Worm (Caenorhabditis elegans): ENCODE measurements around the gene F14F3.5.

Gene F14F3.5

ce11 chrX:10532180-10532833, 3.3 kb upstream of the F14F3.5 start (continued):
- TF ChIP-seq zag-1 (tag; optimal IDR thresholded peaks at IDR 0.05) (no peak), ceh-82 (tag; optimal IDR thresholded peaks at IDR 0.05) (no peak), nhr-28 (tag; optimal IDR thresholded peaks at IDR 0.05) (peak; percentile 40), lin-29 (GFP tag; IDR thresholded peaks at IDR 0.05) (no peak), ceh-62 (tag; optimal IDR thresholded peaks at IDR 0.05) (no peak), jun-1 (tag; optimal IDR thresholded peaks at IDR 0.05) (no peak), dve-1 (tag; optimal IDR thresholded peaks at IDR 0.05; ENCODE audit: insufficient read depth) (peak; percentile 57), madf-5 (GFP tag; IDR thresholded peaks at IDR 0.05) (no peak), tra-1 (GFP tag; IDR thresholded peaks at IDR 0.05) (no peak), F37D6.2 (tag; optimal IDR thresholded peaks at IDR 0.05) (no peak), nhr-48 (tag; optimal IDR thresholded peaks at IDR 0.05) (peak; percentile 56), lin-38 (GFP tag; IDR thresholded peaks at IDR 0.05) (no peak), pqm-1 (tag; optimal IDR thresholded peaks at IDR 0.05) (peak; percentile 10), ZK546.5 (tag; optimal IDR thresholded peaks at IDR 0.05) (no peak), F26F4.8 (GFP tag; conservative IDR thresholded peaks at IDR 0.05) (no peak), spr-3 (GFP tag; optimal IDR thresholded peaks at IDR 0.05) (no peak), hlh-30 (tag; optimal IDR thresholded peaks at IDR 0.05; ENCODE audit: insufficient read depth) (peak; percentile 23), daf-12 (tag; optimal IDR thresholded peaks at IDR 0.05) (no peak), T20F7.1 (GFP tag; optimal IDR thresholded peaks at IDR 0.05) (peak; percentile 32), dmd-9 (GFP tag; IDR thresholded peaks at IDR 0.05) (no peak), D1046.2 (GFP tag; IDR thresholded peaks at IDR 0.05) (no peak), nhr-76 (tag; optimal IDR thresholded peaks at IDR 0.05) (no peak), nhr-42 (GFP tag; IDR thresholded peaks at IDR 0.05) (no peak), tag-97 (GFP tag; IDR thresholded peaks at IDR 0.05) (no peak), unc-62 (GFP tag; optimal IDR thresholded peaks at IDR 0.05 in 1 of 2) (peak in 1 of 2 experiments; percentile 91), unc-62 (tag; optimal IDR thresholded peaks at IDR 0.05) (no peak), unc-39 (tag; optimal IDR thresholded peaks at IDR 0.05) (no peak), mep-1 (tag; optimal IDR thresholded peaks at IDR 0.05) (peak; percentile 24), hlh-11 (tag; optimal IDR thresholded peaks at IDR 0.05) (peak; percentile 50), F10B5.3 (tag; optimal IDR thresholded peaks at IDR 0.05) (no peak), vab-7 (GFP tag; IDR thresholded peaks at IDR 0.05) (no peak), skn-1 (tag; optimal IDR thresholded peaks at IDR 0.05) (no peak), ama-1 (optimal IDR thresholded peaks at IDR 0.05) (no peak), mdl-1 (tag; optimal IDR thresholded peaks at IDR 0.05) (peak in 1 of 2 experiments; percentile 3), lsy-2 (tag; optimal IDR thresholded peaks at IDR 0.05) (no peak), ceh-44 (GFP tag; IDR thresholded peaks at IDR 0.05) (no peak), ztf-7 (tag; optimal IDR thresholded peaks at IDR 0.05) (no peak), spr-1 (tag; optimal IDR thresholded peaks at IDR 0.05) (no peak), zip-2 (tag; optimal IDR thresholded peaks at IDR 0.05) (no peak)

- no peak for TF ChIP-seq nhr-102 (tag; optimal IDR thresholded peaks at IDR 0.05)
- TF ChIP-seq nhr-41 (GFP tag; IDR thresholded peaks at IDR 0.05): no peak
- TF ChIP-seq spr-3 (GFP tag; optimal IDR thresholded peaks at IDR 0.05): no peak
- no peak for TF ChIP-seq snpc-1.2 (GFP tag; IDR thresholded peaks at IDR 0.05)
- TF ChIP-seq unc-62 (GFP tag; optimal IDR thresholded peaks at IDR 0.05 in 1 of 2): peak in 1 of 2 experiments; percentile 14
- TF ChIP-seq unc-62 (tag; optimal IDR thresholded peaks at IDR 0.05): no peak
- peak; percentile 8 for TF ChIP-seq mes-2 (tag; optimal IDR thresholded peaks at IDR 0.05; ENCODE audit: poor library complexity, severe bottlenecking)
- no peak for TF ChIP-seq zfp-3 (GFP tag; conservative IDR thresholded peaks at IDR 0.05)
- TF ChIP-seq mdt-29 (GFP tag; IDR thresholded peaks at IDR 0.05): no peak
- peak; percentile 73 for TF ChIP-seq dmd-6 (GFP tag; IDR thresholded peaks at IDR 0.05)
- peak; percentile 20 for TF ChIP-seq nhr-28 (tag; optimal IDR thresholded peaks at IDR 0.05)
- no peak for TF ChIP-seq mep-1 (tag; optimal IDR thresholded peaks at IDR 0.05)
- no peak for TF ChIP-seq nhr-10 (tag; optimal IDR thresholded peaks at IDR 0.05)
- TF ChIP-seq unc-39 (tag; optimal IDR thresholded peaks at IDR 0.05): no peak
- no peak for TF ChIP-seq T20F7.1 (GFP tag; optimal IDR thresholded peaks at IDR 0.05)
- TF ChIP-seq mxl-3 (GFP tag; optimal IDR thresholded peaks at IDR 0.05): no peak
- no peak for TF ChIP-seq arid-1 (GFP tag; conservative IDR thresholded peaks at IDR 0.05)
- TF ChIP-seq nhr-77 (tag; optimal IDR thresholded peaks at IDR 0.05): no peak
- peak in 1 of 2 experiments; percentile 37 for TF ChIP-seq mdl-1 (tag; optimal IDR thresholded peaks at IDR 0.05)
- TF ChIP-seq lsy-2 (tag; optimal IDR thresholded peaks at IDR 0.05): no peak
- TF ChIP-seq lim-7 (GFP tag; IDR thresholded peaks at IDR 0.05): no peak
- no peak for TF ChIP-seq F49E8.2 (tag; optimal IDR thresholded peaks at IDR 0.05; ENCODE audit: borderline replicate concordance)
Observed at ce11 chrX:10527414-10527813, 1.6 kb downstream of the F14F3.5 start.
